Worm (Caenorhabditis elegans): ENCODE measurements around the gene chca-1.

DNA sequence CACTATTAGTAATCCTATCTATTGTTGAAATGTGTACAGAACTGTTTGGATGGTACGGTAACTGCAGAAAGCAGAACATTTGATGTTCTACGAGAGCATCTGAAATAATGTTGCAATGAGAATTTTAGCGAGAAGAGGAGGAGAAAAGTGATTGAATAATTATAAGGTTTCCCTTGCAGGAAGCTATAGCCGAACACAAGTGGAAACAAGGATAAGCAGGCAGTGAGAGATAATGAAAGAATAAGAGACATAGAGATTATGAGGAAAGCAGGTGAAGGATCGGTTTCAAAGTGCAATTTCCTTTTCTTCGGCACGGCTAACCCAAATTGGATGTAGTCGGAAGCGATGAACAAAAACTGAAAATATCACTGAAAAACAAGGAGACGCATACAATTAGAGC, 9.3 kb upstream of the chca-1 start, which contains the start of gene del-2:
- TF ChIP-seq W03F9.2 (tag; optimal IDR thresholded peaks at IDR 0.05) (no peak), him-1 (tag; optimal IDR thresholded peaks at IDR 0.05) (no peak)
